Worm (Caenorhabditis elegans) whole organism, L4/young adult: ENCODE results near the gene wrt-4.

Experiments used
- W03F9.2 ChIP-seq: fragments of 150-350 bp; optimal IDR thresholded peaks from 2 replicates; lab custom pipeline; 2014; ENCODE audit warnings: missing biosample characterization, missing genetic modification characterization
- dao-5 ChIP-seq: sonication (generic microtip); optimal IDR thresholded peaks from 2 replicates; lab custom pipeline; 2016; ENCODE audit warnings: missing genotype, missing genetic modification characterization, moderate library complexity, missing compliant biosample characterization
- him-1 ChIP-seq: sonication (generic microtip); optimal IDR thresholded peaks from 2 replicates; lab custom pipeline; 2016; ENCODE audit warnings: missing genotype, missing genetic modification reagents, missing genetic modification characterization, missing compliant biosample characterization

- TF ChIP-seq dao-5 (tag; lab: Kevin White, UChicago), result no peak
- no peak for TF ChIP-seq him-1 (tag; lab: Kevin White, UChicago)
- TF ChIP-seq W03F9.2 (tag; lab: Kevin White, UChicago), result no peak
These were observed 16.5 kb downstream of the wrt-4 start, which contains the start of gene srg-64 for ce11 chrX:15740526-15740925.
